Worm (Caenorhabditis elegans) whole organism, L4 larva: ENCODE results near the gene lgc-4.

Source experiments
- aly-2 ChIP-seq: sonication (generic microtip); optimal IDR thresholded peaks from 2 replicates; lab custom pipeline; 2018; ENCODE audit warnings: missing biosample characterization, missing genetic modification characterization
- ces-1 ChIP-seq: fragments of 150-350 bp; sonication (generic microtip); optimal IDR thresholded peaks from 4 replicates; lab custom pipeline; 2014; ENCODE audit warnings: missing biosample characterization, missing genetic modification reagents, missing genetic modification characterization
- lsy-2 ChIP-seq, 2 experiments: fragments of 150-350 bp in 1 of 2; sonication (generic microtip) in 1 of 2; optimal IDR thresholded peaks; 2 replicates each; lab custom pipeline; 2014 to 2017; ENCODE audit warnings: missing biosample characterization in 2 of 2, missing genetic modification characterization in 2 of 2
- nhr-28 ChIP-seq: fragments of 150-350 bp; optimal IDR thresholded peaks from 2 replicates; lab custom pipeline; 2014; ENCODE audit warnings: missing biosample characterization, missing genetic modification characterization
- nhr-6 ChIP-seq: fragments of 150-350 bp; optimal IDR thresholded peaks from 2 replicates; lab custom pipeline; 2014; ENCODE audit warnings: missing biosample characterization, missing genetic modification characterization
- nhr-76 ChIP-seq: fragments of 150-350 bp; optimal IDR thresholded peaks from 2 replicates; lab custom pipeline; 2014; ENCODE audit warnings: missing biosample characterization, missing genetic modification characterization
- ztf-11 ChIP-seq: fragments of 150-350 bp; optimal IDR thresholded peaks from 2 replicates; lab custom pipeline; 2014; ENCODE audit warnings: missing biosample characterization, missing genetic modification characterization

DNA sequence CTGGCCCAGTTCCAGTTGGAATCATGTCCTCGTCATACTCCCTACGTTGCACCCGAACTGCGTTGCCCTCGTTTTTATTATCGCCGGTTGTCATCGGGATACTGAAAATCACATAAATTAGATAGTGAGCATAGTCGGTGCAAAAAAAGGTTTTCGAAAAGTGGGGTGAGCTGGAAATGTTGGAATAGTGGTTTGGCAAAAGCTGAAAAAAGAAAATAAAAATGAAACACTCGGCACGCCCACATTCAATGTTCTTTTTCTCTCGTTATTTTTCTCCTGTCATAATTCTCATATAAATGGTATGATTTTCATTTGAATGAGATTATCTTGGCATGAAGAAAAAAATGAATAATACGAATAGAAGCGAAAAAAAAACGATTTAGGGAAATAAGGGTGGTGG lies 22.2 kb upstream of the lgc-4 start, which contains the start of gene F18G5.6:
- TF ChIP-seq nhr-6 (tag; lab: Kevin White, UChicago) (no peak), lsy-2 (tag; optimal IDR thresholded peaks at IDR 0.05; lab: Kevin White, UChicago) (no peak), nhr-76 (tag; lab: Kevin White, UChicago) (no peak), nhr-28 (tag; lab: Kevin White, UChicago) (no peak), ces-1 (GFP tag; lab: Kevin White, UChicago) (no peak), ztf-11 (tag; lab: Kevin White, UChicago) (no peak), aly-2 (no peak)
